Fruit fly (Drosophila melanogaster): ENCODE results near the gene CG13996.

dm6 chr2L:5981433-5982333 is 39.0 kb upstream of the CG13996 start, which contains the start of gene eIF4A:
- TF ChIP-seq EcR (GFP tag; optimal IDR thresholded peaks at IDR 0.05) (peak; percentile 47), fd96Ca (GFP tag; IDR thresholded peaks at IDR 0.05) (no peak), CG32121 (GFP tag; IDR thresholded peaks at IDR 0.05) (no peak), CG9948 (tag; optimal IDR thresholded peaks at IDR 0.05) (no peak), CG13204 (GFP tag; optimal IDR thresholded peaks at IDR 0.05) (peak; percentile 10), Ets98B (GFP tag; IDR thresholded peaks at IDR 0.05) (no peak), CG34367 (tag; optimal IDR thresholded peaks at IDR 0.05) (peak; percentile 11), rn (GFP tag; IDR thresholded peaks at IDR 0.05) (no peak)

All from whole organism, pupa.